Fruit fly (Drosophila melanogaster) whole organism, embryonic: Measurements from ENCODE around the gene pcm.

Experiments used
- Abd-B ChIP-seq: fragments of 200-800 bp; sonication (Bioruptor generic); optimal IDR thresholded peaks from 2 replicates; lab custom pipeline; 2018; ENCODE audit warnings: missing biosample characterization, mild to moderate bottlenecking, missing genetic modification characterization, moderate library complexity
- B-H2 ChIP-seq: fragments of 200-800 bp; sonication (Bioruptor generic); optimal IDR thresholded peaks from 2 replicates; lab custom pipeline; 2018; ENCODE audit warnings: missing biosample characterization, mild to moderate bottlenecking, missing genetic modification characterization
- CG1024 ChIP-seq: fragments of 200-800 bp; sonication (Bioruptor generic); IDR thresholded peaks from 2 replicates; pipeline ENCODE4 v1.3.6; 2022; ENCODE audit warnings: missing biosample characterization, missing genetic modification characterization
- CG10462 ChIP-seq: fragments of 200-800 bp; sonication (Bioruptor generic); optimal IDR thresholded peaks from 2 replicates; lab custom pipeline; 2016; ENCODE audit warnings: missing biosample characterization, missing genetic modification characterization
- CG13296 ChIP-seq: fragments of 200-800 bp; sonication (Bioruptor generic); optimal IDR thresholded peaks from 3 replicates; lab custom pipeline; 2018; ENCODE audit warnings: missing biosample characterization, mild to moderate bottlenecking, missing genetic modification characterization
- CG13894 ChIP-seq: fragments of 200-800 bp; sonication (Bioruptor generic); optimal IDR thresholded peaks from 3 replicates; lab custom pipeline; 2018; ENCODE audit warnings: missing biosample characterization, mild to moderate bottlenecking, missing genetic modification characterization, moderate library complexity
- CG15601 ChIP-seq: fragments of 200-800 bp; sonication (Bioruptor generic); optimal IDR thresholded peaks from 3 replicates; lab custom pipeline; 2019; ENCODE audit warnings: missing biosample characterization, mild to moderate bottlenecking, missing genetic modification characterization, moderate library complexity
- CG1603 ChIP-seq: fragments of 200-800 bp; sonication (Bioruptor generic); optimal IDR thresholded peaks from 2 replicates; lab custom pipeline; 2019; ENCODE audit warnings: missing biosample characterization, mild to moderate bottlenecking, missing genetic modification characterization, moderate library complexity
- CG17328 ChIP-seq: fragments of 200-800 bp; sonication (Bioruptor generic); IDR thresholded peaks from 2 replicates; pipeline ENCODE4 v1.3.6; 2022; ENCODE audit warnings: missing biosample characterization, missing genetic modification characterization
- CG17385 ChIP-seq: fragments of 200-800 bp; sonication (Bioruptor generic); optimal IDR thresholded peaks from 3 replicates; lab custom pipeline; 2018; ENCODE audit warnings: missing biosample characterization, mild to moderate bottlenecking, missing genetic modification characterization
- CG17568 ChIP-seq: fragments of 200-800 bp; sonication (Bioruptor generic); optimal IDR thresholded peaks from 2 replicates; lab custom pipeline; 2018; ENCODE audit warnings: missing biosample characterization, mild to moderate bottlenecking, missing genetic modification characterization, moderate library complexity
- CG17829 ChIP-seq: fragments of 200-800 bp; optimal IDR thresholded peaks from 2 replicates; lab custom pipeline; 2019; ENCODE audit warnings: missing biosample characterization, mild to moderate bottlenecking, missing genetic modification characterization, moderate library complexity
- CG17912 ChIP-seq: fragments of 200-800 bp; sonication (Bioruptor generic); optimal IDR thresholded peaks from 2 replicates; lab custom pipeline; 2018; ENCODE audit warnings: missing biosample characterization, mild to moderate bottlenecking, missing genetic modification characterization
- CG18619 ChIP-seq: fragments of 200-800 bp; sonication (Bioruptor generic); optimal IDR thresholded peaks from 3 replicates; lab custom pipeline; 2017; ENCODE audit warnings: missing biosample characterization, mild to moderate bottlenecking, missing genetic modification characterization
- CG2120 ChIP-seq: fragments of 200-800 bp; sonication (Bioruptor generic); optimal IDR thresholded peaks from 3 replicates; lab custom pipeline; 2016; ENCODE audit warnings: missing biosample characterization, missing genetic modification characterization
- CG2129 ChIP-seq: fragments of 200-800 bp; sonication (Bioruptor generic); IDR thresholded peaks from 2 replicates; pipeline ENCODE4 v1.3.6; 2022; ENCODE audit warnings: missing biosample characterization, missing genetic modification characterization; ENCODE audit not compliant: partially characterized antibody
- CG2712 ChIP-seq: fragments of 200-800 bp; optimal IDR thresholded peaks from 3 replicates; lab custom pipeline; 2019; ENCODE audit warnings: missing biosample characterization, mild to moderate bottlenecking, missing genetic modification characterization, moderate library complexity
- CG3163 ChIP-seq: fragments of 200-800 bp; sonication (Bioruptor generic); optimal IDR thresholded peaks from 3 replicates; lab custom pipeline; 2016; ENCODE audit warnings: missing biosample characterization, missing genetic modification characterization
- CG3838 ChIP-seq: fragments of 200-800 bp; sonication (Bioruptor generic); optimal IDR thresholded peaks from 3 replicates; lab custom pipeline; 2016; ENCODE audit warnings: missing biosample characterization, missing genetic modification characterization
- CG4282 ChIP-seq: fragments of 200-800 bp; sonication (Bioruptor generic); optimal IDR thresholded peaks from 2 replicates; lab custom pipeline; 2016; ENCODE audit warnings: missing biosample characterization, missing genetic modification characterization
- Dip2 ChIP-seq: fragments of 200-800 bp; sonication (Bioruptor generic); IDR thresholded peaks from 2 replicates; pipeline ENCODE4 v1.3.6; 2022; ENCODE audit warnings: missing biosample characterization, missing genetic modification characterization
- Dp ChIP-seq: fragments of 200-800 bp; sonication (Bioruptor generic); optimal IDR thresholded peaks from 2 replicates; lab custom pipeline; 2018; ENCODE audit warnings: missing biosample characterization, mild to moderate bottlenecking, missing genetic modification characterization, moderate library complexity
- Gug ChIP-seq: fragments of 200-800 bp; sonication (Bioruptor generic); IDR thresholded peaks from 4 replicates; pipeline ENCODE4 v1.3.6; 2022; ENCODE audit warnings: missing biosample characterization, missing genetic modification characterization
- HHEX ChIP-seq: fragments of 200-800 bp; sonication (Bioruptor generic); optimal IDR thresholded peaks from 3 replicates; lab custom pipeline; 2017; ENCODE audit warnings: missing biosample characterization, mild to moderate bottlenecking, missing genetic modification characterization, missing genetic modification reagents
- Hsf ChIP-seq: fragments of 200-800 bp; sonication (Bioruptor generic); optimal IDR thresholded peaks from 3 replicates; lab custom pipeline; 2016; ENCODE audit warnings: missing biosample characterization, missing genetic modification characterization
- Poxn ChIP-seq: fragments of 200-800 bp; sonication (Bioruptor generic); IDR thresholded peaks from 2 replicates; pipeline ENCODE4 v1.3.6; 2022; ENCODE audit warnings: missing biosample characterization, missing genetic modification characterization
- Stat92E ChIP-seq, 3 experiments: fragments of >200 bp in 2 of 3; fragments of 200-800 bp in 1 of 3; sonication (Bioruptor generic) in 1 of 3; optimal IDR thresholded peaks; 2 replicates each; lab custom pipeline; 2017 to 2019; ENCODE audit warnings: missing biosample characterization in 3 of 3, missing genetic modification characterization in 3 of 3, mild to moderate bottlenecking in 1 of 3, moderate library complexity in 1 of 3
- caup ChIP-seq: fragments of 200-800 bp; sonication (Bioruptor generic); optimal IDR thresholded peaks from 3 replicates; lab custom pipeline; 2017; ENCODE audit warnings: missing biosample characterization, mild to moderate bottlenecking, missing genetic modification characterization, moderate library complexity; ENCODE audit not compliant: severe bottlenecking
- cg ChIP-seq: fragments of 200-800 bp; sonication (Bioruptor generic); optimal IDR thresholded peaks from 3 replicates; lab custom pipeline; 2019; ENCODE audit warnings: missing biosample characterization, mild to moderate bottlenecking, missing genetic modification characterization, moderate library complexity
- chm ChIP-seq: fragments of 200-800 bp; sonication (Bioruptor generic); IDR thresholded peaks from 2 replicates; pipeline ENCODE4 v1.3.6; 2022; ENCODE audit warnings: missing biosample characterization, missing genetic modification characterization
- cwo ChIP-seq: fragments of 200-800 bp; sonication (Bioruptor generic); optimal IDR thresholded peaks from 3 replicates; lab custom pipeline; 2017; ENCODE audit warnings: missing biosample characterization, missing genetic modification characterization, mild to moderate bottlenecking, moderate library complexity, missing genetic modification reagents
- da ChIP-seq: fragments of 200-800 bp; sonication (Bioruptor generic); optimal IDR thresholded peaks from 2 replicates; lab custom pipeline; 2016; ENCODE audit warnings: missing biosample characterization, missing genetic modification characterization
- dati ChIP-seq: fragments of 200-800 bp; sonication (Bioruptor generic); IDR thresholded peaks from 2 replicates; pipeline ENCODE4 v1.3.6; 2022; ENCODE audit warnings: missing biosample characterization, missing genetic modification characterization
- emc ChIP-seq: fragments of 200-800 bp; sonication (Bioruptor generic); optimal IDR thresholded peaks from 2 replicates; lab custom pipeline; 2016; ENCODE audit warnings: missing biosample characterization, missing genetic modification characterization
- exex ChIP-seq: fragments of 200-800 bp; sonication (Bioruptor generic); optimal IDR thresholded peaks from 4 replicates; lab custom pipeline; 2018; ENCODE audit warnings: missing biosample characterization, mild to moderate bottlenecking, missing genetic modification characterization, moderate library complexity
- hkb ChIP-seq, 2 experiments: fragments of 200-800 bp in 1 of 2; fragments of >200 bp in 1 of 2; sonication (Bioruptor generic) in 1 of 2; IDR thresholded peaks in 1 of 2; optimal IDR thresholded peaks in 1 of 2; 2 replicates each; pipeline versions ENCODE4 v1.3.6 to Lab custom; 2017 to 2022; ENCODE audit warnings: missing biosample characterization in 1 of 2, missing genetic modification characterization in 1 of 2
- inv ChIP-seq: fragments of 200-800 bp; sonication (Bioruptor generic); IDR thresholded peaks from 2 replicates; pipeline ENCODE4 v1.3.6; 2022; ENCODE audit warnings: missing biosample characterization, missing genetic modification characterization; ENCODE audit not compliant: partially characterized antibody
- jumu ChIP-seq: fragments of 200-800 bp; sonication (Bioruptor generic); optimal IDR thresholded peaks from 3 replicates; lab custom pipeline; 2016; ENCODE audit warnings: missing biosample characterization, missing genetic modification characterization
- mam ChIP-seq: fragments of 200-800 bp; sonication (Bioruptor generic); optimal IDR thresholded peaks from 3 replicates; lab custom pipeline; 2016; ENCODE audit warnings: missing biosample characterization, missing genetic modification characterization
- p53 ChIP-seq: fragments of 200-800 bp; sonication (Bioruptor generic); optimal IDR thresholded peaks from 2 replicates; lab custom pipeline; 2016; ENCODE audit warnings: missing biosample characterization, missing genetic modification characterization
- pfk ChIP-seq: fragments of 200-800 bp; sonication (Bioruptor generic); optimal IDR thresholded peaks from 2 replicates; lab custom pipeline; 2018; ENCODE audit warnings: missing biosample characterization, mild to moderate bottlenecking, missing genetic modification characterization, moderate library complexity
- prd ChIP-seq, 3 experiments: fragments of >200 bp in 2 of 3; fragments of 200-800 bp in 1 of 3; sonication (Bioruptor generic) in 1 of 3; optimal IDR thresholded peaks in 2 of 3; IDR thresholded peaks in 1 of 3; 2 replicates in 2 of 3; 3 replicates in 1 of 3; pipeline versions ENCODE4 v1.3.6 to Lab custom; 2017 to 2022; ENCODE audit warnings: missing biosample characterization in 1 of 3, missing genetic modification characterization in 1 of 3
- pzg ChIP-seq: fragments of 200-800 bp; sonication (Bioruptor generic); optimal IDR thresholded peaks from 3 replicates; lab custom pipeline; 2018; ENCODE audit warnings: missing biosample characterization, mild to moderate bottlenecking, missing genetic modification characterization, moderate library complexity
- sim ChIP-seq: fragments of 200-800 bp; sonication (Bioruptor generic); IDR thresholded peaks from 2 replicates; pipeline ENCODE4 v1.3.6; 2022; ENCODE audit warnings: missing biosample characterization, missing genetic modification characterization
- ssp ChIP-seq: fragments of 200-800 bp; sonication (Bioruptor generic); IDR thresholded peaks from 2 replicates; pipeline ENCODE4 v1.3.6; 2022; ENCODE audit warnings: missing biosample characterization, missing genetic modification characterization
- stc ChIP-seq: fragments of 200-800 bp; sonication (Bioruptor generic); IDR thresholded peaks from 2 replicates; pipeline ENCODE4 v1.3.6; 2022; ENCODE audit warnings: missing biosample characterization, missing genetic modification characterization
- tll ChIP-seq, 2 experiments: fragments of 200-800 bp in 1 of 2; fragments of >200 bp in 1 of 2; sonication (Bioruptor generic) in 1 of 2; optimal IDR thresholded peaks; 2 replicates each; lab custom pipeline; 2017 to 2019; ENCODE audit warnings: missing biosample characterization in 2 of 2, missing genetic modification characterization in 2 of 2, mild to moderate bottlenecking in 1 of 2, moderate library complexity in 1 of 2
- trem ChIP-seq: fragments of 200-800 bp; optimal IDR thresholded peaks from 3 replicates; lab custom pipeline; 2019; ENCODE audit warnings: missing biosample characterization, mild to moderate bottlenecking, missing genetic modification characterization, moderate library complexity

The pcm gene

DNA sequence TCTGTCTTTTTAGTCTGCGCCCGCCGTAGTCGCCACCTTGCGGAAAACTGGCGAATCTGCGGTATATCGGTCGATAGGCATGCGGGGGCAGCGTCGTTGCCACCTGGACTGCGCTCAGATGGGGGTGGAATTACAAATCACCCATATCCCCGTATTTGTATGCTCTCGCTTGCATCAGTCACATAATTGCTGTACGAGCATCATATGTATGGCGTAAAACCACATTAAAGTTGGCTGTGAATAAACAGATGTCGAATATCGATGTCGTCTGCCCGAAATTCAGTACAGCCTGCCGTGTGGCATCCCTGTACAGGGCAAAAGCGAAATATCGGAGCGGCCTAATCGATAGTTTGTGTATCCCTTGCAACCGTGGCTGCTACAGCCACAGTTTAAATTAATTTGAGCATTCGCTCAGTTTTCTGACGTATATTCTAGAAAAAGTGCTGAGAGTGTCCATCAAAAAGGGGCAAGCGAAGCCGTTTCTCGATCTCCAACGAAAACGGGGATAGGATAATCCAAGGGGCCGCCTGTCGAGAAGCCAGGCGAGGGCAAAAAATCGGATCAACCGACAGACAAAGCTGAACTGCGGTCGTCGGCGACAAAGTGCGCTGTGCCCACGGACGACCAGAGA is 30.1 kb upstream of the pcm start, which contains the start of the genes Idh3a and CoRest (continued):
- TF ChIP-seq B-H2 (no peak), cwo (GFP tag; lab: Kevin White, UChicago) (no peak), CG2120 (GFP tag; lab: Kevin White, UChicago) (peak; percentile 40), emc (GFP tag; lab: Kevin White, UChicago) (no peak), CG17568 (GFP tag; lab: Kevin White, UChicago) (no peak), stc (GFP tag; lab: Robert Waterston, UW) (no peak), Poxn (GFP tag; lab: Robert Waterston, UW) (no peak), Hsf (GFP tag; lab: Kevin White, UChicago) (peak; percentile 29), Dp (GFP tag; lab: Kevin White, UChicago) (peak; percentile 62), CG18619 (GFP tag; lab: Kevin White, UChicago) (no peak), pzg (GFP tag; lab: Kevin White, UChicago) (peak; percentile 75), p53 (GFP tag; lab: Kevin White, UChicago) (no peak), CG13296 (GFP tag; lab: Kevin White, UChicago) (no peak), CG17829 (tag; lab: Kevin White, UChicago) (peak; percentile 33), jumu (GFP tag; lab: Kevin White, UChicago) (peak; percentile 36), tll (GFP tag; optimal IDR thresholded peaks at IDR 0.05; lab: Kevin White, UChicago) (peak in 1 of 2 experiments; percentile 61), Stat92E (GFP tag; optimal IDR thresholded peaks at IDR 0.05; lab: Kevin White, UChicago) (no peak), CG17385 (no peak), chm (GFP tag; lab: Robert Waterston, UW) (no peak), prd (optimal IDR thresholded peaks at IDR 0.05; lab: Kevin White, UChicago) (no peak), prd (GFP tag; IDR thresholded peaks at IDR 0.05; lab: Robert Waterston, UW) (peak; percentile 52), Gug (GFP tag; lab: Robert Waterston, UW) (peak; percentile 33; the same call in 1 of the 4 replicates), CG2712 (tag; lab: Kevin White, UChicago) (peak; percentile 38), mam (GFP tag; lab: Kevin White, UChicago) (peak; percentile 50), cg (no peak), CG17912 (GFP tag; lab: Kevin White, UChicago) (no peak), CG1603 (tag; lab: Kevin White, UChicago) (peak; percentile 76), CG2129 (GFP tag; lab: Robert Waterston, UW) (peak; percentile 38; the same call in 1 of the 2 replicates), da (GFP tag; lab: Kevin White, UChicago) (no peak), hkb (optimal IDR thresholded peaks at IDR 0.05; lab: Kevin White, UChicago) (no peak), hkb (GFP tag; IDR thresholded peaks at IDR 0.05; lab: Robert Waterston, UW) (no peak), exex (tag; lab: Kevin White, UChicago) (no peak), ssp (GFP tag; lab: Robert Waterston, UW) (0 out of 2 replicates have a peak, but pooled peaks have one; percentile 20), CG4282 (GFP tag; lab: Kevin White, UChicago) (no peak), CG3163 (GFP tag; lab: Kevin White, UChicago) (no peak), caup (GFP tag; lab: Kevin White, UChicago) (no peak), dati (GFP tag; lab: Robert Waterston, UW) (no peak), CG17328 (GFP tag; lab: Robert Waterston, UW) (no peak), CG3838 (GFP tag; lab: Kevin White, UChicago) (no peak), pfk (GFP tag; lab: Kevin White, UChicago) (no peak), Dip2 (GFP tag; lab: Robert Waterston, UW) (no peak), CG13894 (tag; lab: Kevin White, UChicago) (no peak), Abd-B (GFP tag; lab: Kevin White, UChicago) (no peak), sim (no peak), CG15601 (tag; lab: Kevin White, UChicago) (peak; percentile 4), CG1024 (GFP tag; lab: Robert Waterston, UW) (no peak), CG10462 (no peak), HHEX (GFP tag; lab: Kevin White, UChicago) (no peak), trem (tag; lab: Kevin White, UChicago) (peak; percentile 34), inv (peak; percentile 69)
